Fruit fly (Drosophila melanogaster) whole organism, embryonic: ENCODE results near the gene CG9673.
A peak's percentile ranks its signal among the peaks of the same experiment; 100 is the strongest.

ENCODE experiments used
- BtbVII ChIP-seq: fragments of 200-800 bp; sonication (Bioruptor generic); optimal IDR thresholded peaks from 3 replicates; lab custom pipeline; 2017; ENCODE audit warnings: missing biosample characterization, mild to moderate bottlenecking, missing genetic modification characterization
- CG10147 ChIP-seq: fragments of 200-800 bp; sonication (Bioruptor generic); optimal IDR thresholded peaks from 2 replicates; lab custom pipeline; 2019; ENCODE audit warnings: missing biosample characterization, mild to moderate bottlenecking, missing genetic modification characterization, moderate library complexity
- CG10366 ChIP-seq: fragments of 200-800 bp; sonication (Bioruptor generic); IDR thresholded peaks from 2 replicates; pipeline ENCODE4 v1.3.6; 2022; ENCODE audit warnings: missing biosample characterization, missing genetic modification characterization
- CG11504 ChIP-seq: fragments of 200-800 bp; sonication (Bioruptor generic); optimal IDR thresholded peaks from 3 replicates; lab custom pipeline; 2019; ENCODE audit warnings: missing biosample characterization, mild to moderate bottlenecking, missing genetic modification characterization, moderate library complexity
- CG12659 ChIP-seq: fragments of 200-800 bp; sonication (Bioruptor generic); optimal IDR thresholded peaks from 3 replicates; lab custom pipeline; 2017; ENCODE audit warnings: mild to moderate bottlenecking, missing biosample characterization, missing genetic modification reagents, missing genetic modification characterization
- CG13123 ChIP-seq: fragments of 200-800 bp; sonication (Bioruptor generic); optimal IDR thresholded peaks from 2 replicates; lab custom pipeline; 2016; ENCODE audit warnings: missing biosample characterization, missing genetic modification characterization
- CG15269 ChIP-seq: fragments of 200-800 bp; sonication (Bioruptor generic); optimal IDR thresholded peaks from 2 replicates; lab custom pipeline; 2018; ENCODE audit warnings: missing biosample characterization, mild to moderate bottlenecking, missing genetic modification characterization, moderate library complexity
- CG1529 ChIP-seq: fragments of 200-800 bp; sonication (Bioruptor generic); optimal IDR thresholded peaks from 3 replicates; lab custom pipeline; 2018; ENCODE audit warnings: missing biosample characterization, missing genetic modification characterization
- CG1602 ChIP-seq: fragments of 200-800 bp; sonication (Bioruptor generic); optimal IDR thresholded peaks from 3 replicates; lab custom pipeline; 2016; ENCODE audit warnings: missing biosample characterization, missing genetic modification characterization
- CG16815 ChIP-seq: fragments of 200-800 bp; sonication (Bioruptor generic); optimal IDR thresholded peaks from 3 replicates; lab custom pipeline; 2017; ENCODE audit warnings: missing biosample characterization, mild to moderate bottlenecking, missing genetic modification characterization
- CG18599 ChIP-seq: fragments of 200-800 bp; sonication (Bioruptor generic); optimal IDR thresholded peaks from 3 replicates; lab custom pipeline; 2017; ENCODE audit warnings: missing biosample characterization, missing genetic modification characterization, mild to moderate bottlenecking, moderate library complexity, missing genetic modification reagents
- CG18764 ChIP-seq: fragments of 200-800 bp; sonication (Bioruptor generic); optimal IDR thresholded peaks from 3 replicates; lab custom pipeline; 2016; ENCODE audit warnings: missing biosample characterization, missing genetic modification characterization
- CG2678 ChIP-seq: fragments of 200-800 bp; sonication (Bioruptor generic); optimal IDR thresholded peaks from 3 replicates; lab custom pipeline; 2019; ENCODE audit warnings: missing biosample characterization, mild to moderate bottlenecking, missing genetic modification characterization, moderate library complexity
- CG2875 ChIP-seq: fragments of 200-800 bp; sonication (Bioruptor generic); optimal IDR thresholded peaks from 2 replicates; lab custom pipeline; 2017; ENCODE audit warnings: missing biosample characterization, mild to moderate bottlenecking, missing genetic modification characterization, missing genetic modification reagents
- CG30020 ChIP-seq: fragments of 200-800 bp; optimal IDR thresholded peaks from 2 replicates; lab custom pipeline; 2019; ENCODE audit warnings: missing biosample characterization, mild to moderate bottlenecking, missing genetic modification characterization, moderate library complexity
- CG3281 ChIP-seq: fragments of 200-800 bp; sonication (Bioruptor generic); optimal IDR thresholded peaks from 3 replicates; lab custom pipeline; 2017; ENCODE audit warnings: missing biosample characterization, mild to moderate bottlenecking, missing genetic modification characterization
- CG7556 ChIP-seq: fragments of 200-800 bp; sonication (Bioruptor generic); optimal IDR thresholded peaks from 2 replicates; lab custom pipeline; 2017; ENCODE audit warnings: missing biosample characterization, mild to moderate bottlenecking, missing genetic modification characterization
- CG7839 ChIP-seq: fragments of 200-800 bp; sonication (Bioruptor generic); optimal IDR thresholded peaks from 3 replicates; lab custom pipeline; 2018; ENCODE audit warnings: missing biosample characterization, mild to moderate bottlenecking, missing genetic modification characterization, moderate library complexity
- CG8388 ChIP-seq: fragments of 200-800 bp; sonication (Bioruptor generic); optimal IDR thresholded peaks from 2 replicates; lab custom pipeline; 2019; ENCODE audit warnings: missing biosample characterization, mild to moderate bottlenecking, missing genetic modification characterization, moderate library complexity
- CG8765 ChIP-seq: fragments of 200-800 bp; sonication (Bioruptor generic); IDR thresholded peaks from 2 replicates; pipeline ENCODE4 v1.3.6; 2022; ENCODE audit warnings: missing biosample characterization, missing genetic modification characterization
- Deaf1 ChIP-seq: fragments of 200-800 bp; optimal IDR thresholded peaks from 3 replicates; lab custom pipeline; 2019; ENCODE audit warnings: missing biosample characterization, mild to moderate bottlenecking, missing genetic modification characterization, moderate library complexity
- Drgx ChIP-seq: fragments of 200-800 bp; sonication (Bioruptor generic); IDR thresholded peaks from 2 replicates; pipeline ENCODE4 v1.3.6; 2022; ENCODE audit warnings: missing biosample characterization, missing genetic modification characterization
- ERR ChIP-seq: fragments of 200-800 bp; sonication (Bioruptor generic); optimal IDR thresholded peaks from 2 replicates; lab custom pipeline; 2016; ENCODE audit warnings: missing biosample characterization, missing genetic modification characterization
- Eip74EF ChIP-seq, 2 experiments: fragments of 200-800 bp in 1 of 2; fragments of >200 bp in 1 of 2; sonication (Bioruptor generic) in 1 of 2; optimal IDR thresholded peaks; 2 replicates each; lab custom pipeline; 2017 to 2019; ENCODE audit warnings: missing biosample characterization in 2 of 2, missing genetic modification characterization in 2 of 2, mild to moderate bottlenecking in 1 of 2, moderate library complexity in 1 of 2
- GATAe ChIP-seq: fragments of 200-800 bp; sonication (Bioruptor generic); conservative IDR thresholded peaks from 2 replicates; pipeline ENCODE4 v1.3.6; 2022; ENCODE audit warnings: missing biosample characterization, missing genetic modification characterization
- HLH4C ChIP-seq: fragments of 200-800 bp; sonication (Bioruptor generic); IDR thresholded peaks from 3 replicates; pipeline ENCODE4 v1.3.6; 2022; ENCODE audit warnings: missing biosample characterization, missing genetic modification characterization; ENCODE audit not compliant: partially characterized antibody
- HmgZ ChIP-seq: fragments of 200-800 bp; sonication (Bioruptor generic); optimal IDR thresholded peaks from 2 replicates; lab custom pipeline; 2018; ENCODE audit warnings: missing biosample characterization, mild to moderate bottlenecking, missing genetic modification characterization
- Hr51 ChIP-seq, 2 experiments: fragments of 200-800 bp; sonication (Bioruptor generic); optimal IDR thresholded peaks; 2 replicates in 1 of 2; 3 replicates in 1 of 2; lab custom pipeline; 2016 to 2018; ENCODE audit warnings: missing biosample characterization in 2 of 2, missing genetic modification characterization in 2 of 2, mild to moderate bottlenecking in 1 of 2, moderate library complexity in 1 of 2
- Hr78 ChIP-seq, 2 experiments: fragments of 200-800 bp in 1 of 2; fragments of >200 bp in 1 of 2; sonication (Bioruptor generic) in 1 of 2; optimal IDR thresholded peaks; 2 replicates each; lab custom pipeline; 2017 to 2019; ENCODE audit warnings: missing biosample characterization in 2 of 2, missing genetic modification characterization in 2 of 2, mild to moderate bottlenecking in 1 of 2, moderate library complexity in 1 of 2
- Nf-YB ChIP-seq: fragments of 200-800 bp; sonication (Bioruptor generic); optimal IDR thresholded peaks from 3 replicates; lab custom pipeline; 2019; ENCODE audit warnings: missing biosample characterization, mild to moderate bottlenecking, missing genetic modification characterization, moderate library complexity
- Pdp1 ChIP-seq, 2 experiments: fragments of 200-800 bp; sonication (Bioruptor generic); optimal IDR thresholded peaks; 3 replicates each; lab custom pipeline; 2016; ENCODE audit warnings: missing biosample characterization in 2 of 2, missing genetic modification characterization in 2 of 2, mild to moderate bottlenecking in 1 of 2, moderate library complexity in 1 of 2
- Scr ChIP-seq: fragments of 200-800 bp; sonication (Bioruptor generic); IDR thresholded peaks from 2 replicates; pipeline ENCODE4 v1.3.6; 2022; ENCODE audit warnings: missing biosample characterization, missing genetic modification characterization; ENCODE audit not compliant: partially characterized antibody
- Ssrp ChIP-seq: fragments of 200-800 bp; sonication (Bioruptor generic); optimal IDR thresholded peaks from 2 replicates; lab custom pipeline; 2018; ENCODE audit warnings: missing biosample characterization, mild to moderate bottlenecking, missing genetic modification characterization, moderate library complexity
- amos ChIP-seq: fragments of 200-800 bp; sonication (Bioruptor generic); IDR thresholded peaks from 2 replicates; pipeline ENCODE4 v1.3.6; 2022; ENCODE audit warnings: missing biosample characterization, missing genetic modification characterization; ENCODE audit not compliant: partially characterized antibody
- corto ChIP-seq: fragments of 200-800 bp; sonication (Bioruptor generic); optimal IDR thresholded peaks from 2 replicates; lab custom pipeline; 2016; ENCODE audit warnings: missing biosample characterization, mild to moderate bottlenecking, missing genetic modification characterization, moderate library complexity
- dmrt99B ChIP-seq: fragments of 200-800 bp; sonication (Bioruptor generic); optimal IDR thresholded peaks from 2 replicates; lab custom pipeline; 2018; ENCODE audit warnings: missing biosample characterization, mild to moderate bottlenecking, missing genetic modification characterization, moderate library complexity
- ewg ChIP-seq: fragments of 200-800 bp; sonication (Bioruptor generic); optimal IDR thresholded peaks from 3 replicates; lab custom pipeline; 2017; ENCODE audit warnings: mild to moderate bottlenecking, missing biosample characterization, missing genetic modification reagents, missing genetic modification characterization
- gcm2 ChIP-seq: fragments of 200-800 bp; sonication (Bioruptor generic); optimal IDR thresholded peaks from 2 replicates; lab custom pipeline; 2016; ENCODE audit warnings: missing biosample characterization, missing genetic modification characterization
- gem ChIP-seq: fragments of 200-800 bp; sonication (Bioruptor generic); optimal IDR thresholded peaks from 2 replicates; lab custom pipeline; 2019; ENCODE audit warnings: missing biosample characterization, mild to moderate bottlenecking, missing genetic modification characterization, moderate library complexity
- nmo ChIP-seq: fragments of 200-800 bp; sonication (Bioruptor generic); optimal IDR thresholded peaks from 2 replicates; lab custom pipeline; 2018; ENCODE audit warnings: missing biosample characterization, mild to moderate bottlenecking, missing genetic modification characterization, moderate library complexity
- pum ChIP-seq: fragments of 200-800 bp; sonication (Bioruptor generic); optimal IDR thresholded peaks from 2 replicates; lab custom pipeline; 2016; ENCODE audit warnings: missing biosample characterization, missing genetic modification characterization
- rib ChIP-seq: fragments of 200-800 bp; sonication (Bioruptor generic); IDR thresholded peaks from 2 replicates; pipeline ENCODE4 v1.3.6; 2022; ENCODE audit warnings: missing biosample characterization, missing genetic modification characterization
- run ChIP-seq: fragments of 200-800 bp; sonication (Bioruptor generic); optimal IDR thresholded peaks from 3 replicates; lab custom pipeline; 2018; ENCODE audit warnings: missing biosample characterization, mild to moderate bottlenecking, missing genetic modification characterization
- sd ChIP-seq: fragments of 200-800 bp; sonication (Bioruptor generic); optimal IDR thresholded peaks from 3 replicates; lab custom pipeline; 2018; ENCODE audit warnings: missing biosample characterization, mild to moderate bottlenecking, missing genetic modification characterization, moderate library complexity
- sens ChIP-seq: fragments of 200-800 bp; sonication (Bioruptor generic); peaks from one replicate; lab custom pipeline; 2016; ENCODE audit warnings: missing biosample characterization, missing genetic modification characterization
- sens-2 ChIP-seq: fragments of 200-800 bp; sonication (Bioruptor generic); IDR thresholded peaks from 2 replicates; pipeline ENCODE4 v1.3.6; 2022; ENCODE audit warnings: missing biosample characterization, missing genetic modification characterization
- so ChIP-seq: fragments of 200-800 bp; sonication (Bioruptor generic); IDR thresholded peaks from 3 replicates; pipeline ENCODE4 v1.3.6; 2022; ENCODE audit warnings: missing biosample characterization, missing genetic modification characterization
- tio ChIP-seq: fragments of 200-800 bp; sonication (Bioruptor generic); optimal IDR thresholded peaks from 2 replicates; lab custom pipeline; 2017; ENCODE audit warnings: missing biosample characterization, missing genetic modification characterization, inconsistent platforms
- unpg ChIP-seq: fragments of 200-800 bp; sonication (Bioruptor generic); optimal IDR thresholded peaks from 3 replicates; lab custom pipeline; 2018; ENCODE audit warnings: missing biosample characterization, mild to moderate bottlenecking, missing genetic modification characterization, moderate library complexity

Gene CG9673

dm6 chrX:16692325-16692724, 11.4 kb downstream of the CG9673 start (continued):
- TF ChIP-seq CG10366 (GFP tag; lab: Robert Waterston, UW), result 0 out of 2 replicates have a peak, but pooled peaks have one; percentile 11
- peak; percentile 13 for TF ChIP-seq CG8388 (GFP tag; lab: Kevin White, UChicago)
- TF ChIP-seq CG18764, result no peak
- TF ChIP-seq CG12659 (GFP tag; lab: Kevin White, UChicago), result peak; percentile 10
- TF ChIP-seq CG8765 (GFP tag; lab: Robert Waterston, UW), result no peak
- no peak for TF ChIP-seq CG1529
- TF ChIP-seq gcm2 (GFP tag; lab: Kevin White, UChicago), result no peak
- TF ChIP-seq CG30020 (tag; lab: Kevin White, UChicago), result no peak
- no peak for TF ChIP-seq HLH4C (GFP tag; lab: Robert Waterston, UW)
- peak; percentile 17 for TF ChIP-seq Ssrp (tag; lab: Kevin White, UChicago)
- TF ChIP-seq Eip74EF (GFP tag; optimal IDR thresholded peaks at IDR 0.05; lab: Kevin White, UChicago), result peak in 1 of 2 experiments; percentile 25
- no peak for TF ChIP-seq CG2678 (tag; lab: Kevin White, UChicago)
- peak; percentile 29 for TF ChIP-seq nmo (GFP tag; lab: Kevin White, UChicago)
- TF ChIP-seq unpg (GFP tag; lab: Kevin White, UChicago), result peak; percentile 5
- peak; percentile 49 for TF ChIP-seq dmrt99B (tag; lab: Kevin White, UChicago)
- TF ChIP-seq CG10147, result no peak
- TF ChIP-seq gem (tag; lab: Kevin White, UChicago), result peak; percentile 64
- TF ChIP-seq corto (GFP tag; lab: Kevin White, UChicago), result no peak
- TF ChIP-seq CG7556 (GFP tag; lab: Kevin White, UChicago), result peak; percentile 58
- peak; percentile 51 for TF ChIP-seq CG7839
- no peak for TF ChIP-seq BtbVII (GFP tag; lab: Kevin White, UChicago)
- TF ChIP-seq CG18599, result peak; percentile 1
- peak in 1 of 2 experiments; percentile 59 for TF ChIP-seq Hr51 (GFP tag; optimal IDR thresholded peaks at IDR 0.05; lab: Kevin White, UChicago)
- TF ChIP-seq HmgZ (tag; lab: Kevin White, UChicago), result peak; percentile 3
- TF ChIP-seq CG11504 (tag; lab: Kevin White, UChicago), result peak; percentile 34
- no peak for TF ChIP-seq so (GFP tag; lab: Robert Waterston, UW)
- peak; percentile 54 for TF ChIP-seq CG15269 (tag; lab: Kevin White, UChicago)
- TF ChIP-seq CG2875, result no peak
- peak in 1 of 2 experiments; percentile 57 for TF ChIP-seq Hr78 (GFP tag; optimal IDR thresholded peaks at IDR 0.05; lab: Kevin White, UChicago)
- TF ChIP-seq, all 482 proteins: peak for 39

DNA sequence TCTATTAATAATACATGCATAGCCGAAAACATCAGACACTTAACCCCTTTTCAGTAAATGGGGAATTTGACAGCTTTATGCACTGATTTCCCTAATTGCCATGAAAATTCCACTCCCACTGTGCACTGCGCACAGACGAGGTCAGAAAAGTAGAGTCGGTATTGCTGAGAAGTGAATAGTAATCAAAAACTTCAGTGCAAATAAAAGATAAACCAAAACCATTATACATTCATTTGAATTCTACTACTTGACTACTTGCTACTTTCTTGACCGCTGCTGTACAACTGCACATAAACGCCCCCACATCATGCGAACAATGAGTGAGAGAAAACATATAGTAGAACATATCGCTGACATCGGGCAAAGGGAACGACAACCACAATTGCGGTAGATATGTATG, 12.2 kb downstream of the CG9673 start:
- peak; percentile 93 for TF ChIP-seq sens-2 (GFP tag; lab: Robert Waterston, UW)
- TF ChIP-seq CG16815 (GFP tag; lab: Kevin White, UChicago), result peak; percentile 76
- peak; percentile 44 for TF ChIP-seq Deaf1
- peak; percentile 87 for TF ChIP-seq CG2875
- TF ChIP-seq CG3281, result peak; percentile 52
- TF ChIP-seq rib (GFP tag; lab: Robert Waterston, UW), result peak; percentile 40; the same call in 1 of the 2 replicates
- TF ChIP-seq amos (GFP tag; lab: Robert Waterston, UW), result no peak
- peak; percentile 81 for TF ChIP-seq ewg (GFP tag; lab: Kevin White, UChicago)
- TF ChIP-seq Nf-YB, result peak; percentile 63
- peak; percentile 61 for TF ChIP-seq ERR (GFP tag; lab: Kevin White, UChicago)
- TF ChIP-seq Drgx, result peak; percentile 90
- TF ChIP-seq sens (GFP tag; lab: Kevin White, UChicago), result peak; percentile 98
- TF ChIP-seq pum (GFP tag; lab: Kevin White, UChicago), result peak; percentile 81
- TF ChIP-seq tio, result peak; percentile 70
- peak; percentile 76 for TF ChIP-seq CG1602
- peak; percentile 80 to 85 for TF ChIP-seq Pdp1 (GFP tag; optimal IDR thresholded peaks at IDR 0.05; lab: Kevin White, UChicago)
- TF ChIP-seq GATAe (GFP tag; lab: Robert Waterston, UW), result no peak
- peak; percentile 69 for TF ChIP-seq sd (tag; lab: Kevin White, UChicago)
- no peak for TF ChIP-seq Scr (GFP tag; lab: Robert Waterston, UW)
- TF ChIP-seq CG13123 (GFP tag; lab: Kevin White, UChicago), result peak; percentile 80
- peak; percentile 65 for TF ChIP-seq run (tag; lab: Kevin White, UChicago)
